Fruit fly (Drosophila melanogaster): ENCODE measurements around the gene CG32548.

CG32548 gene

DNA sequence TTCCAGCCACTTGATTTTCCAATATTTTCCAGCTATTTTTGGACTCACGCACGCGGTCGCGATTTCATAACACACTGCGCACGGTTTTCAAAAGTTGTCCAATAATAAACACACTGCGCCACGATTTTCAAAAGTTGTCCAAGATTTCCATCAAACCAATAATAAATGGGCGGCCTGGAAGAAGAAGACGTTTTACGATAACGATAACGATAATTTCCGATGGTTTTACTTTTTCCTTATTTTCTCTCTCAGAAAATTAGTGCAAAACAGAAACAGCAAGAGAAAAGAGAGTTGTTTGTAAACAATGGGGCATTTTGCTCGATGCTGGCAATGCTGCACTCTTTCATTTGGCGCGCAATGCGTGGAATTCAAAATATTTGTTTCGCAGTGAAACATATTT, 30.4 kb downstream of the CG32548 start, which contains the start of gene Nt5b (continued):
- TF ChIP-seq unpg (GFP tag; optimal IDR thresholded peaks at IDR 0.05) (no peak), sna (GFP tag; IDR thresholded peaks at IDR 0.05; ENCODE audit: partially characterized antibody) (peak; percentile 19; the same call in 1 of the 2 replicates), stwl (tag; optimal IDR thresholded peaks at IDR 0.05) (peak; percentile 66), B-H2 (GFP tag; optimal IDR thresholded peaks at IDR 0.05) (no peak), zen2 (GFP tag; IDR thresholded peaks at IDR 0.05; ENCODE audit: partially characterized antibody) (0 out of 3 replicates have a peak, but pooled peaks have one; percentile 24), klu (GFP tag; IDR thresholded peaks at IDR 0.05) (no peak), tup (GFP tag; optimal IDR thresholded peaks at IDR 0.05) (no peak), Pdp1 (GFP tag; optimal IDR thresholded peaks at IDR 0.05) (peak in 1 of 2 experiments; percentile 74), CG12104 (GFP tag; optimal IDR thresholded peaks at IDR 0.05) (no peak), CG8478 (optimal IDR thresholded peaks at IDR 0.05) (no peak), CG30403 (GFP tag; optimal IDR thresholded peaks at IDR 0.05) (no peak), disco-r (GFP tag; optimal IDR thresholded peaks at IDR 0.05) (no peak), E2f2 (GFP tag; IDR thresholded peaks at IDR 0.05) (peak; percentile 88), CG11456 (GFP tag; IDR thresholded peaks at IDR 0.05) (no peak), Deaf1 (tag; optimal IDR thresholded peaks at IDR 0.05) (no peak), croc (GFP tag; conservative IDR thresholded peaks at IDR 0.05) (no peak), CG11560 (tag; IDR thresholded peaks at IDR 0.05) (no peak), Rx (GFP tag; IDR thresholded peaks at IDR 0.05) (no peak), CG15479 (GFP tag; optimal IDR thresholded peaks at IDR 0.05) (no peak), Hey (tag; optimal IDR thresholded peaks at IDR 0.05) (no peak), CG1832 (GFP tag; optimal IDR thresholded peaks at IDR 0.05) (no peak), Opbp (GFP tag; IDR thresholded peaks at IDR 0.05; ENCODE audit: partially characterized antibody) (no peak), Bgb (GFP tag; IDR thresholded peaks at IDR 0.05; ENCODE audit: partially characterized antibody) (0 out of 2 replicates have a peak, but pooled peaks have one; percentile 13), CG12299 (tag; optimal IDR thresholded peaks at IDR 0.05) (no peak), ken (GFP tag; IDR thresholded peaks at IDR 0.05) (no peak), amos (GFP tag; IDR thresholded peaks at IDR 0.05; ENCODE audit: partially characterized antibody) (no peak), CG16815 (GFP tag; optimal IDR thresholded peaks at IDR 0.05) (no peak), CG17568 (GFP tag; optimal IDR thresholded peaks at IDR 0.05) (no peak), Doc3 (GFP tag; IDR thresholded peaks at IDR 0.05; ENCODE audit: partially characterized antibody) (0 out of 3 replicates have a peak, but pooled peaks have one; percentile 38), Fer3 (tag; optimal IDR thresholded peaks at IDR 0.05) (no peak), CG4820 (GFP tag; optimal IDR thresholded peaks at IDR 0.05) (no peak), CG7839 (tag; optimal IDR thresholded peaks at IDR 0.05) (no peak), knrl (GFP tag; IDR thresholded peaks at IDR 0.05; ENCODE audit: partially characterized antibody) (peak; percentile 34; the same call in 1 of the 3 replicates), vnd (GFP tag; IDR thresholded peaks at IDR 0.05; ENCODE audit: partially characterized antibody) (0 out of 3 replicates have a peak, but pooled peaks have one; percentile 46), CG15269 (tag; optimal IDR thresholded peaks at IDR 0.05) (no peak), Poxn (GFP tag; IDR thresholded peaks at IDR 0.05) (no peak), CG4854 (GFP tag; optimal IDR thresholded peaks at IDR 0.05) (no peak), inv (GFP tag; IDR thresholded peaks at IDR 0.05; ENCODE audit: partially characterized antibody) (no peak), CG4707 (GFP tag; optimal IDR thresholded peaks at IDR 0.05) (no peak), unc-4 (GFP tag; IDR thresholded peaks at IDR 0.05; ENCODE audit: partially characterized antibody) (0 out of 2 replicates have a peak, but pooled peaks have one; percentile 23), Drgx (GFP tag; IDR thresholded peaks at IDR 0.05) (no peak), CG8290 (GFP tag; optimal IDR thresholded peaks at IDR 0.05) (peak; percentile 28), CG8290 (tag; optimal IDR thresholded peaks at IDR 0.05) (peak in 1 of 2 experiments; percentile 4), h (optimal IDR thresholded peaks at IDR 0.05) (no peak), lmd (GFP tag; IDR thresholded peaks at IDR 0.05) (no peak), CG8944 (GFP tag; optimal IDR thresholded peaks at IDR 0.05) (no peak), CG12769 (tag; optimal IDR thresholded peaks at IDR 0.05) (no peak), bcd (GFP tag; optimal IDR thresholded peaks at IDR 0.05) (no peak), CG9727 (GFP tag; optimal IDR thresholded peaks at IDR 0.05) (no peak), salm (tag; optimal IDR thresholded peaks at IDR 0.05) (no peak), CG9932 (GFP tag; IDR thresholded peaks at IDR 0.05) (no peak)

Data from whole organism, embryonic.